Fruit fly (Drosophila melanogaster): ENCODE results near the gene mkg-p.

dm6 chr3L:8452986-8453385 lies 47.9 kb upstream of the mkg-p start:
- no peak for TF ChIP-seq chm (GFP tag; IDR thresholded peaks at IDR 0.05)
- TF ChIP-seq Hr51 (GFP tag; optimal IDR thresholded peaks at IDR 0.05), result no peak
- TF ChIP-seq Doc2 (GFP tag; IDR thresholded peaks at IDR 0.05), result no peak
- TF ChIP-seq CG14050 (GFP tag; IDR thresholded peaks at IDR 0.05), result no peak
- TF ChIP-seq CG2129 (GFP tag; IDR thresholded peaks at IDR 0.05; ENCODE audit: partially characterized antibody), result no peak
- TF ChIP-seq Six4 (GFP tag; optimal IDR thresholded peaks at IDR 0.05), result no peak

Measured in whole organism, embryonic.